Fruit fly (Drosophila melanogaster) S2 (cell line): ENCODE measurements around the gene CG4456.

ENCODE experiments used
- CG8478 ChIP-seq: fragments of >200 bp; optimal IDR thresholded peaks from 2 replicates; lab custom pipeline; 2018
- CTCF ChIP-seq, 2 experiments: fragments of >200 bp; optimal IDR thresholded peaks; 2 replicates each; lab custom pipeline; 2018

CG4456 gene

dm6 chr3L:9422636-9423419, 50.3 kb downstream of the CG4456 start, which contains the start of gene aay:
Gene aay (plus strand): TSS chr3L:9423253.
- TF ChIP-seq CTCF (optimal IDR thresholded peaks at IDR 0.05; lab: Kevin White, UChicago) = no peak
- TF ChIP-seq CG8478 (lab: Kevin White, UChicago) = no peak

dm6 chr3L:9423757-9424527, 51.4 kb downstream of the CG4456 start:
- no peak for TF ChIP-seq CG8478 (lab: Kevin White, UChicago)
- TF ChIP-seq CTCF (optimal IDR thresholded peaks at IDR 0.05; lab: Kevin White, UChicago) = no peak

DNA sequence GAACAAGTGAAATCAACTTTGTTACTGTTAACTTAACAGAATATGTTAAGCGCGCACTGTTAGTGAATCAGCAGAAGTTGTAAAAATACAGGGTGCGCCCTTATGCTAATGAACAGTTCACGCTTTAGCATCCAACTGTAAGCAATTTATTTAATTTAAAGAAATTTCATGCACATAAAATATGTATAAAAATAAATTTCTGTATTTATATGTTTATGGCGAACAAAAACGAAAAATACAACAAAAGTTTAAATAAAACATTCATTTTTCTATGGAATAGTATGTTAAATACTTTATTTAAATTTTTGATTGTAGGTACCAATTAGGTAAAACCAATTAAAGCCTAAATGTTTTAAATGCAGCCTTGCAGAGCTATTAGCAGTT, 52.0 kb downstream of the CG4456 start:
- TF ChIP-seq CTCF (optimal IDR thresholded peaks at IDR 0.05; lab: Kevin White, UChicago) = no peak
- no peak for TF ChIP-seq CG8478 (lab: Kevin White, UChicago)
